Worm (Caenorhabditis elegans) whole organism, young adult: ENCODE results near the gene Y53F4B.10.
"Not testable (repeated sequence)": the region's sequence is repeated elsewhere in the genome, so short reads cannot be mapped to it uniquely, and the experiment has no call there.

Experiments used
- C06A6.2 ChIP-seq: fragments of 200-800 bp; sonication (Bioruptor generic); conservative IDR thresholded peaks from 2 replicates; pipeline ENCODE4 v1.3.6; 2022; ENCODE audit warnings: missing genetic modification characterization, missing compliant biosample characterization
- aptf-2 ChIP-seq: fragments of 200-800 bp; sonication (Bioruptor generic); conservative IDR thresholded peaks from 2 replicates; pipeline ENCODE4 v1.3.6; 2022; ENCODE audit warnings: missing genetic modification reagents, missing genetic modification characterization, missing compliant biosample characterization
- dpl-1 ChIP-seq: fragments of 150-350 bp; optimal IDR thresholded peaks from 2 replicates; lab custom pipeline; 2014; ENCODE audit warnings: missing biosample characterization, missing genetic modification reagents, missing genetic modification characterization
- unc-130 ChIP-seq: sonication (generic microtip); optimal IDR thresholded peaks from 2 replicates; lab custom pipeline; 2016; ENCODE audit warnings: missing genetic modification reagents, missing genetic modification characterization, missing compliant biosample characterization
- zfh-2 ChIP-seq: fragments of 200-800 bp; sonication (Bioruptor generic); conservative IDR thresholded peaks from 2 replicates; pipeline ENCODE4 v1.3.6; 2022; ENCODE audit warnings: missing genetic modification reagents, missing genetic modification characterization, missing compliant biosample characterization
- zim-3 ChIP-seq: sonication (generic microtip); optimal IDR thresholded peaks from 2 replicates; lab custom pipeline; 2017; ENCODE audit warnings: mild to moderate bottlenecking, missing genetic modification characterization, moderate library complexity, missing compliant biosample characterization
- ztf-3 ChIP-seq: fragments of 200-800 bp; sonication (Bioruptor generic); optimal IDR thresholded peaks from 2 replicates; lab custom pipeline; 2018; ENCODE audit warnings: mild to moderate bottlenecking, missing genetic modification characterization, missing compliant biosample characterization

DNA sequence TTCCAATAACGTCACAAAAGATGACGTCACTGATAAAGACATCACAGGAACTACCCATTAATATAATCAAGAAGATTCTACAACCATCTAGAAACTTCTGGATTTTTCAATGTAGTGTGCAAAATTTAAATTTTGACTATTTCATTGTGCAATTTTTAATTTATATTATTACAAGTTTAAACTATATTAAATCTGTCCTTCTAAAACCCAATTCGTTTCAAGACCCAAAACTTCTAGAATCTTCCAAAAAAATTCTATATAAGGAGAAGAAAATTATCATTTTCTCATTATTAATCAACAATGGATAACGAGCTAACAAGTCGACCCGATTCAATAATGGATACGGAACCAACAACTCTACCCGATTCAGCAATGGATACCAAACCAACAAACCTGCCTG is 10.7 kb downstream of the Y53F4B.10 start, which contains the start of gene Y53F4B.7:
- TF ChIP-seq zfh-2; aptf-2 (GFP tag; lab: Robert Waterston, UW); dpl-1; C06A6.2; zim-3; ztf-3; unc-130 (GFP tag; lab: Kevin White, UChicago): not testable (repeated sequence)
